Fruit fly (Drosophila melanogaster): ENCODE measurements around the gene msk.

DNA sequence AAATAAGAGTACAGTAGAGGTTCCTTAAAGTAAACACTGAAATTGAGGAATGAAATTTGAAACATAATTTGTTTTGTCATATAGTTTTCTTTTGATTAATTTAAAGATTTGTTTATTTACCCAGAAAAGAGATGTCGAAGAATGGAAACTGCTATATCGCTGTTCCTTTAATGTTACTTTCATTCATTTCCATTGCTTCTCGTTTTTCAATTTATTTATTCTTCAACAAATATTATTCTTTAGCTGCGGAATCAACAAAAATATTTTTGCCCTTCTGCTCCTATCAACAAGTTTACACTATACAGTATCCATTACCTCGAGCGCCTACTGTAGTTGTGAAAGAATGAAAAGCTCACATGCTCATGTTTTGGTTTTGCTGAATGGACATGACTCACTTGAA lies 39.8 kb upstream of the msk start:
- TF ChIP-seq OdsH (GFP tag; optimal IDR thresholded peaks at IDR 0.05): no peak
- no peak for TF ChIP-seq Sox15 (GFP tag; optimal IDR thresholded peaks at IDR 0.05)
- TF ChIP-seq Lpt (GFP tag; optimal IDR thresholded peaks at IDR 0.05): no peak
- TF ChIP-seq CG8319 (GFP tag; optimal IDR thresholded peaks at IDR 0.05): no peak
- peak; percentile 1 for TF ChIP-seq CG34406 (GFP tag; optimal IDR thresholded peaks at IDR 0.05)
- peak; percentile 21 for TF ChIP-seq CG11762 (GFP tag; optimal IDR thresholded peaks at IDR 0.05; ENCODE audit: insufficient read depth)
- no peak for TF ChIP-seq CG16779 (tag; optimal IDR thresholded peaks at IDR 0.05)
